Worm (Caenorhabditis elegans): ENCODE results near the gene srh-301.

Gene srh-301

DNA sequence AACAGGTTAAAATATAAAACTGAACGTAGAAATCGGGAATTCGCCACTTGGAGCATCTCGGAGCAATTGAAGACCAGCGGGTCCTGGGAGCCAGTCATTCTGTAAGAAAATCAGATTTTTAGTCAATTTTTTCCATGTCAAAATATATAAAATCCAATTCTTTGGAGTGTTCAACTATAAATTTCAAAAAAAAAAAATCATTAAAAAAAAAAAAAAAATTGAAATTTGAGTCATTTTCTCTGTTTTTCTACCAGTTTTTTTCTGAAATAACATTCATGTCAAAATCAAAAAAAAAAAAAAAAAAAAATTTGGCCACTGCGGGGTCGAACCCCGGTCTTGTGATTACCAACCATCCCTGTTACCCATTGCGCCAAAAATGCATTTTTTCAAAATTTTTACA is 41.2 kb upstream of the srh-301 start, which contains the start of gene srab-12:
TSS of gene srab-12 (minus strand) at position 101 of the 400 bp plus-strand sequence.
- TF ChIP-seq sem-4 (tag; optimal IDR thresholded peaks at IDR 0.05) (no peak), sma-9 (GFP tag; optimal IDR thresholded peaks at IDR 0.05) (no peak), sma-9 (tag; optimal IDR thresholded peaks at IDR 0.05) (no peak), alr-1 (tag; optimal IDR thresholded peaks at IDR 0.05) (no peak), mab-5 (tag; optimal IDR thresholded peaks at IDR 0.05) (no peak)

DNA sequence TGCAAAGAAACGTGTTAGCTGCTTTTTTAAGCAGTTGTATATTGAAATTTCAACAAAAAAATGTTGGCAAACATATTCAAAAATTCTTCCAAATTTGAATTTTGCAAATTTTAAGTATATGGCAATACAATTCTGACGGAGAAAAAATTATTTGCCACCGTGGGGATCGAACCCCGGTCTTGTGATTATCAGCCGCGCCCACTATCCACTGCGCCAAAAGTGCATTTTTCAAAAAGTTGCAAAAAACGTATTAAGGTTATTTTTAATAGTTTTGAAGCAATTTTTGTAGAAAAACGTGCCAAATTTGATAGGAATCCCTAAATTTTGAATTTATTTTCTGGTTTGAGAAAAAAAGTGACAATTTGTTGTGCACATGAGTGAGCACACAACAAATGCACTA is 40.3 kb upstream of the srh-301 start:
- no peak for TF ChIP-seq lin-11 (tag; optimal IDR thresholded peaks at IDR 0.05)
- no peak for TF ChIP-seq crh-2 (tag; optimal IDR thresholded peaks at IDR 0.05)
- no peak for TF ChIP-seq elt-3 (tag; optimal IDR thresholded peaks at IDR 0.05)
- no peak for TF ChIP-seq unc-62 (GFP tag; optimal IDR thresholded peaks at IDR 0.05)
- TF ChIP-seq mab-5 (tag; optimal IDR thresholded peaks at IDR 0.05) = no peak
- TF ChIP-seq ama-1 (optimal IDR thresholded peaks at IDR 0.05) = no peak
- no peak for TF ChIP-seq nhr-21 (tag; optimal IDR thresholded peaks at IDR 0.05)
- TF ChIP-seq ZK546.5 (tag; optimal IDR thresholded peaks at IDR 0.05) = no peak
- TF ChIP-seq elt-1 (tag; optimal IDR thresholded peaks at IDR 0.05) = no peak
- TF ChIP-seq lin-39 (tag; optimal IDR thresholded peaks at IDR 0.05) = no peak
- no peak for TF ChIP-seq nhr-11 (tag; optimal IDR thresholded peaks at IDR 0.05)
- no peak for TF ChIP-seq nhr-237 (tag; optimal IDR thresholded peaks at IDR 0.05)
- TF ChIP-seq nhr-12 (tag; optimal IDR thresholded peaks at IDR 0.05) = no peak
- TF ChIP-seq unc-39 (tag; optimal IDR thresholded peaks at IDR 0.05) = no peak
- no peak for TF ChIP-seq nhr-77 (tag; optimal IDR thresholded peaks at IDR 0.05)
- no peak for TF ChIP-seq egl-27 (tag; optimal IDR thresholded peaks at IDR 0.05)
- no peak for TF ChIP-seq ceh-82 (tag; optimal IDR thresholded peaks at IDR 0.05)
- no peak for TF ChIP-seq ceh-16 (tag; optimal IDR thresholded peaks at IDR 0.05)
- no peak for TF ChIP-seq ztf-11 (tag; optimal IDR thresholded peaks at IDR 0.05)

ce11 chrV:17790191-17790590 is 34.5 kb upstream of the srh-301 start, which contains the start of gene srh-290:
TSS of gene srh-290 (plus strand) at chrV:17790491.
- TF ChIP-seq zag-1 (tag; optimal IDR thresholded peaks at IDR 0.05) = no peak
- TF ChIP-seq sma-3 (GFP tag; optimal IDR thresholded peaks at IDR 0.05) = no peak
- no peak for TF ChIP-seq ZK546.5 (tag; optimal IDR thresholded peaks at IDR 0.05)
- TF ChIP-seq snpc-4 (tag; optimal IDR thresholded peaks at IDR 0.05) = no peak
- TF ChIP-seq fos-1 (tag; optimal IDR thresholded peaks at IDR 0.05) = no peak
- no peak for TF ChIP-seq mdl-1 (tag; optimal IDR thresholded peaks at IDR 0.05)
- TF ChIP-seq ceh-16 (tag; optimal IDR thresholded peaks at IDR 0.05) = no peak
- no peak for TF ChIP-seq alr-1 (tag; optimal IDR thresholded peaks at IDR 0.05)
- no peak for TF ChIP-seq lin-13 (GFP tag; optimal IDR thresholded peaks at IDR 0.05)
- TF ChIP-seq nhr-25 (tag; optimal IDR thresholded peaks at IDR 0.05) = no peak
- TF ChIP-seq aly-2 (tag; optimal IDR thresholded peaks at IDR 0.05) = no peak
- TF ChIP-seq skn-1 (tag; optimal IDR thresholded peaks at IDR 0.05) = no peak
- TF ChIP-seq lsy-2 (tag; optimal IDR thresholded peaks at IDR 0.05) = no peak
- no peak for TF ChIP-seq dmd-4 (tag; optimal IDR thresholded peaks at IDR 0.05)
- TF ChIP-seq unc-39 (tag; optimal IDR thresholded peaks at IDR 0.05) = no peak
- no peak for TF ChIP-seq nhr-77 (tag; optimal IDR thresholded peaks at IDR 0.05)

- no peak for TF ChIP-seq ceh-82 (tag; optimal IDR thresholded peaks at IDR 0.05)
- TF ChIP-seq ama-1 (optimal IDR thresholded peaks at IDR 0.05) = no peak
- no peak for TF ChIP-seq peb-1 (tag; optimal IDR thresholded peaks at IDR 0.05)
- no peak for TF ChIP-seq nhr-21 (tag; optimal IDR thresholded peaks at IDR 0.05)
- TF ChIP-seq elt-3 (tag; optimal IDR thresholded peaks at IDR 0.05) = no peak
- no peak for TF ChIP-seq sma-3 (GFP tag; optimal IDR thresholded peaks at IDR 0.05)
- no peak for TF ChIP-seq lin-11 (tag; optimal IDR thresholded peaks at IDR 0.05)
- TF ChIP-seq zag-1 (tag; optimal IDR thresholded peaks at IDR 0.05) = no peak
- no peak for TF ChIP-seq blmp-1 (tag; optimal IDR thresholded peaks at IDR 0.05; ENCODE audit: insufficient read depth)
Measured at ce11 chrV:17793986-17794385, 30.7 kb upstream of the srh-301 start, which contains the start of gene srh-289. TSS of gene srh-289 (minus strand) at chrV:17794086.

DNA sequence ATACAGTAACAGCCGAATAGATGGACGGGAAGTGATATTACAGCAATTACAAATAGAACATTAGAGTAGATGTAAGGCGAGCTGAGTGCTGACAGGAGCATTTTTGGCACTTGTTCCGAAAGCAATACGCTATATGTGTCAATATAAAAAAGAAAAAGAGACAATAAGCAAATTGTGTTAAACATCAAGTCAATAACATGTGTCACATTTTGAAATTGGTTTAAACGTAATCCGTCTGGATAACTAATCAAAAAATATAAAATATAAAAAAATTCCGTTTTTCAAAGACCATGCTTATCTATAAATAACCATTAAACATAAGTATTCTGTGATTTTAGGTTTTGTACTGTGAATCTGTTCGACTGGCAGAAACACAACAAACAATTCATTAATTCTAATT is 29.1 kb upstream of the srh-301 start, which contains the start of gene srh-288:
TSS of gene srh-288 (minus strand) at position 101 of the 400 bp plus-strand sequence.
- TF ChIP-seq nhr-25 (tag; optimal IDR thresholded peaks at IDR 0.05) (no peak), mdl-1 (tag; optimal IDR thresholded peaks at IDR 0.05) (no peak), egl-27 (tag; optimal IDR thresholded peaks at IDR 0.05) (no peak), gmeb-1 (tag; optimal IDR thresholded peaks at IDR 0.05) (no peak), zag-1 (tag; optimal IDR thresholded peaks at IDR 0.05) (no peak), alr-1 (tag; optimal IDR thresholded peaks at IDR 0.05) (no peak)

All from whole organism, L2 larva.